Worm (Caenorhabditis elegans) whole organism, young adult: Measurements from ENCODE around the gene K03B4.4.

Experiments used
- B0035.1 ChIP-seq: sonication (generic microtip); optimal IDR thresholded peaks from 2 replicates; lab custom pipeline; 2016; ENCODE audit warnings: missing genetic modification characterization, mild to moderate bottlenecking, missing compliant biosample characterization, missing genotype, missing genetic modification reagents
- unc-130 ChIP-seq: sonication (generic microtip); optimal IDR thresholded peaks from 2 replicates; lab custom pipeline; 2016; ENCODE audit warnings: missing genetic modification reagents, missing genetic modification characterization, missing compliant biosample characterization
- xnd-1 ChIP-seq: sonication (generic microtip); optimal IDR thresholded peaks from 2 replicates; lab custom pipeline; 2016; ENCODE audit warnings: missing genotype, missing genetic modification reagents, missing genetic modification characterization, missing compliant biosample characterization
- zim-3 ChIP-seq: sonication (generic microtip); optimal IDR thresholded peaks from 2 replicates; lab custom pipeline; 2017; ENCODE audit warnings: mild to moderate bottlenecking, missing genetic modification characterization, moderate library complexity, missing compliant biosample characterization

- TF ChIP-seq xnd-1 (tag; lab: Kevin White, UChicago) = no peak
- TF ChIP-seq zim-3 = no peak
- no peak for TF ChIP-seq unc-130 (GFP tag; lab: Kevin White, UChicago)
- TF ChIP-seq B0035.1 (tag; lab: Kevin White, UChicago) = no peak
Measured at ce11 chrV:4722314-4722713, 40.5 kb downstream of the K03B4.4 start, which contains the start of gene F39G3.5.
